Worm (Caenorhabditis elegans): ENCODE measurements around the gene T15H9.5.

T15H9.5 gene

ce11 chrII:9621121-9621520 is 9.9 kb upstream of the T15H9.5 start:
- TF ChIP-seq ceh-82 (tag; optimal IDR thresholded peaks at IDR 0.05) (no peak), unc-55 (GFP tag; optimal IDR thresholded peaks at IDR 0.05) (peak; percentile 1), nhr-237 (tag; optimal IDR thresholded peaks at IDR 0.05) (no peak), lin-11 (tag; optimal IDR thresholded peaks at IDR 0.05) (no peak), C34F6.9 (tag; optimal IDR thresholded peaks at IDR 0.05) (peak; percentile 61), blmp-1 (tag; optimal IDR thresholded peaks at IDR 0.05; ENCODE audit: insufficient read depth) (no peak), sma-9 (GFP tag; optimal IDR thresholded peaks at IDR 0.05) (peak; percentile 50), sma-9 (tag; optimal IDR thresholded peaks at IDR 0.05) (no peak), nhr-21 (tag; optimal IDR thresholded peaks at IDR 0.05) (no peak), F13H6.1 (tag; optimal IDR thresholded peaks at IDR 0.05) (peak; percentile 70), nhr-129 (tag; optimal IDR thresholded peaks at IDR 0.05) (peak; percentile 43), lsy-2 (tag; optimal IDR thresholded peaks at IDR 0.05) (peak in 1 of 2 experiments; percentile 24)

- TF ChIP-seq fos-1 (tag; optimal IDR thresholded peaks at IDR 0.05) (no peak), sma-3 (GFP tag; optimal IDR thresholded peaks at IDR 0.05) (peak; percentile 1), R02D3.7 (tag; optimal IDR thresholded peaks at IDR 0.05) (no peak), nhr-6 (tag; optimal IDR thresholded peaks at IDR 0.05) (peak; percentile 29), skn-1 (tag; optimal IDR thresholded peaks at IDR 0.05) (no peak), snpc-4 (tag; optimal IDR thresholded peaks at IDR 0.05) (no peak), dmd-4 (tag; optimal IDR thresholded peaks at IDR 0.05) (no peak), crh-2 (tag; optimal IDR thresholded peaks at IDR 0.05) (no peak), sma-9 (GFP tag; optimal IDR thresholded peaks at IDR 0.05) (peak; percentile 15), sma-9 (tag; optimal IDR thresholded peaks at IDR 0.05) (no peak), sem-4 (tag; optimal IDR thresholded peaks at IDR 0.05) (no peak), nhr-10 (tag; optimal IDR thresholded peaks at IDR 0.05) (no peak), blmp-1 (tag; optimal IDR thresholded peaks at IDR 0.05; ENCODE audit: insufficient read depth) (peak; percentile 4), nhr-25 (tag; optimal IDR thresholded peaks at IDR 0.05) (peak; percentile 59)
These were observed 9.4 kb upstream of the T15H9.5 start for ce11 chrII:9620616-9621015.

- no peak for TF ChIP-seq elt-1 (tag; optimal IDR thresholded peaks at IDR 0.05)
- no peak for TF ChIP-seq nhr-25 (tag; optimal IDR thresholded peaks at IDR 0.05)
- TF ChIP-seq skn-1 (tag; optimal IDR thresholded peaks at IDR 0.05) = no peak
- peak; percentile 33 for TF ChIP-seq ama-1 (optimal IDR thresholded peaks at IDR 0.05)
- no peak for TF ChIP-seq ZK546.5 (tag; optimal IDR thresholded peaks at IDR 0.05)
- TF ChIP-seq blmp-1 (tag; optimal IDR thresholded peaks at IDR 0.05; ENCODE audit: insufficient read depth) = no peak
- TF ChIP-seq zag-1 (tag; optimal IDR thresholded peaks at IDR 0.05) = no peak
- TF ChIP-seq ztf-11 (tag; optimal IDR thresholded peaks at IDR 0.05) = no peak
- no peak for TF ChIP-seq dmd-4 (tag; optimal IDR thresholded peaks at IDR 0.05)
- no peak for TF ChIP-seq ceh-16 (tag; optimal IDR thresholded peaks at IDR 0.05)
- TF ChIP-seq mbf-1 (tag; optimal IDR thresholded peaks at IDR 0.05) = no peak
- TF ChIP-seq nhr-237 (tag; optimal IDR thresholded peaks at IDR 0.05) = no peak
- TF ChIP-seq F13H6.1 (tag; optimal IDR thresholded peaks at IDR 0.05) = peak; percentile 13
- TF ChIP-seq mdl-1 (tag; optimal IDR thresholded peaks at IDR 0.05) = no peak
- TF ChIP-seq nhr-21 (tag; optimal IDR thresholded peaks at IDR 0.05) = no peak
- no peak for TF ChIP-seq nhr-129 (tag; optimal IDR thresholded peaks at IDR 0.05)
- TF ChIP-seq lin-39 (tag; optimal IDR thresholded peaks at IDR 0.05) = no peak
- peak; percentile 45 for TF ChIP-seq fos-1 (tag; optimal IDR thresholded peaks at IDR 0.05)
These were observed 8.8 kb upstream of the T15H9.5 start for ce11 chrII:9619995-9620535.

- TF ChIP-seq C34F6.9 (tag; optimal IDR thresholded peaks at IDR 0.05) = peak; percentile 41
- no peak for TF ChIP-seq alr-1 (tag; optimal IDR thresholded peaks at IDR 0.05)
- TF ChIP-seq F13H6.1 (tag; optimal IDR thresholded peaks at IDR 0.05) = peak; percentile 70
- peak; percentile 73 for TF ChIP-seq sma-3 (GFP tag; optimal IDR thresholded peaks at IDR 0.05)
- TF ChIP-seq nhr-129 (tag; optimal IDR thresholded peaks at IDR 0.05) = peak; percentile 86
- peak; percentile 13 for TF ChIP-seq blmp-1 (tag; optimal IDR thresholded peaks at IDR 0.05; ENCODE audit: insufficient read depth)
- peak; percentile 95 for TF ChIP-seq fos-1 (tag; optimal IDR thresholded peaks at IDR 0.05)
- TF ChIP-seq skn-1 (tag; optimal IDR thresholded peaks at IDR 0.05) = peak; percentile 32
- TF ChIP-seq lsy-2 (tag; optimal IDR thresholded peaks at IDR 0.05) = peak in 1 of 2 experiments; percentile 49
- peak; percentile 45 for TF ChIP-seq crh-2 (tag; optimal IDR thresholded peaks at IDR 0.05)
- TF ChIP-seq ceh-16 (tag; optimal IDR thresholded peaks at IDR 0.05) = peak; percentile 62
- peak; percentile 50 for TF ChIP-seq egl-27 (tag; optimal IDR thresholded peaks at IDR 0.05)
- peak; percentile 39 for TF ChIP-seq sma-9 (GFP tag; optimal IDR thresholded peaks at IDR 0.05)
- no peak for TF ChIP-seq sma-9 (tag; optimal IDR thresholded peaks at IDR 0.05)
- TF ChIP-seq elt-1 (tag; optimal IDR thresholded peaks at IDR 0.05) = peak; percentile 81
- peak; percentile 19 for TF ChIP-seq ama-1 (optimal IDR thresholded peaks at IDR 0.05)
- no peak for TF ChIP-seq peb-1 (tag; optimal IDR thresholded peaks at IDR 0.05)
- TF ChIP-seq nhr-23 (tag; optimal IDR thresholded peaks at IDR 0.05) = no peak
- no peak for TF ChIP-seq mab-5 (tag; optimal IDR thresholded peaks at IDR 0.05)
- no peak for TF ChIP-seq elt-3 (tag; optimal IDR thresholded peaks at IDR 0.05)
- TF ChIP-seq lin-13 (GFP tag; optimal IDR thresholded peaks at IDR 0.05) = peak; percentile 5
- TF ChIP-seq nhr-25 (tag; optimal IDR thresholded peaks at IDR 0.05) = peak; percentile 31
- TF ChIP-seq nhr-21 (tag; optimal IDR thresholded peaks at IDR 0.05) = peak; percentile 67
- no peak for TF ChIP-seq unc-62 (GFP tag; optimal IDR thresholded peaks at IDR 0.05)
These were observed 8.2 kb upstream of the T15H9.5 start for ce11 chrII:9619402-9619862.

Measured in whole organism, L2 larva.